Worm (Caenorhabditis elegans) whole organism, late embryonic: ENCODE results near the gene F22B3.8.
"Not testable (repeated sequence)": the region's sequence is repeated elsewhere in the genome, so short reads cannot be mapped to it uniquely, and the experiment has no call there.

Experiments
- ama-1 ChIP-seq: fragments of 150-350 bp; optimal IDR thresholded peaks from 2 replicates; lab custom pipeline; 2014
- ceh-14 ChIP-seq: sonication (generic microtip); optimal IDR thresholded peaks from 2 replicates; lab custom pipeline; 2016; ENCODE audit warnings: missing genotype, missing genetic modification characterization, missing compliant biosample characterization
- ceh-24 ChIP-seq: sonication (generic microtip); optimal IDR thresholded peaks from 2 replicates; lab custom pipeline; 2016; ENCODE audit warnings: mild to moderate bottlenecking, missing genetic modification characterization, missing compliant biosample characterization
- ceh-6 ChIP-seq: fragments of 200-800 bp; sonication (Bioruptor generic); optimal IDR thresholded peaks from 2 replicates; lab custom pipeline; 2018; ENCODE audit warnings: mild to moderate bottlenecking, missing genetic modification characterization, missing compliant biosample characterization
- dve-1 ChIP-seq: sonication (generic microtip); optimal IDR thresholded peaks from 2 replicates; lab custom pipeline; 2017; ENCODE audit warnings: antibody characterized with exemption, mild to moderate bottlenecking, missing genetic modification characterization, missing compliant biosample characterization
- pax-1 ChIP-seq: fragments of 150-350 bp; optimal IDR thresholded peaks from 2 replicates; lab custom pipeline; 2014; ENCODE audit warnings: missing biosample characterization, missing genetic modification characterization
- pha-2 ChIP-seq: sonication (generic microtip); optimal IDR thresholded peaks from 2 replicates; lab custom pipeline; 2017; ENCODE audit warnings: mild to moderate bottlenecking, missing genetic modification characterization, missing compliant biosample characterization
- sox-2 ChIP-seq: fragments of 200-800 bp; sonication (Bioruptor generic); IDR thresholded peaks from 2 replicates; pipeline ENCODE4 v1.3.6; 2022; ENCODE audit warnings: missing genetic modification reagents, missing genetic modification characterization, missing compliant biosample characterization
- tbx-2 ChIP-seq: sonication (generic microtip); optimal IDR thresholded peaks from 2 replicates; lab custom pipeline; 2016; ENCODE audit warnings: missing genetic modification characterization, missing compliant biosample characterization

ce11 chrIV:11406744-11407690 lies 17.7 kb downstream of the F22B3.8 start, which contains the start of the genes his-63 and his-64:
- not testable (repeated sequence) for TF ChIP-seq dve-1; ceh-14 (tag; lab: Kevin White, UChicago); tbx-2 (tag; lab: Kevin White, UChicago); pha-2 (tag; lab: Kevin White, UChicago); pax-1 (tag; lab: Kevin White, UChicago); ama-1 (lab: Kevin White, UChicago); ceh-24 (tag; lab: Kevin White, UChicago); ceh-6 (GFP tag; lab: Kevin White, UChicago)
- TF ChIP-seq sox-2: peak; percentile 36
